Worm (Caenorhabditis elegans): ENCODE measurements around the gene daf-11.

- no peak for TF ChIP-seq pha-4 (tag; optimal IDR thresholded peaks at IDR 0.05)
- no peak for TF ChIP-seq mab-5 (tag; optimal IDR thresholded peaks at IDR 0.05)
- no peak for TF ChIP-seq lsy-2 (tag; optimal IDR thresholded peaks at IDR 0.05)
- TF ChIP-seq flh-1 (GFP tag; optimal IDR thresholded peaks at IDR 0.05): no peak
- no peak for TF ChIP-seq ceh-43 (GFP tag; optimal IDR thresholded peaks at IDR 0.05)
- no peak for TF ChIP-seq lin-13 (tag; optimal IDR thresholded peaks at IDR 0.05)
- no peak for TF ChIP-seq hlh-1 (tag; optimal IDR thresholded peaks at IDR 0.05)
- TF ChIP-seq snpc-4 (tag; optimal IDR thresholded peaks at IDR 0.05): no peak
- no peak for TF ChIP-seq ztf-11 (tag; optimal IDR thresholded peaks at IDR 0.05)
- TF ChIP-seq mep-1 (tag; optimal IDR thresholded peaks at IDR 0.05): no peak
- TF ChIP-seq elt-3 (tag; optimal IDR thresholded peaks at IDR 0.05): no peak
- no peak for TF ChIP-seq tbx-8 (GFP tag; optimal IDR thresholded peaks at IDR 0.05)
These were observed 3.0 kb downstream of the daf-11 start for ce11 chrV:11722858-11723257.

Measured in whole organism, mixed stage, embryonic.